Worm (Caenorhabditis elegans) whole organism, late embryonic: ENCODE data around the gene unc-9.

Experiments used
- F13H6.1 ChIP-seq: sonication (generic microtip); optimal IDR thresholded peaks from 2 replicates; lab custom pipeline; 2016; ENCODE audit warnings: missing genetic modification characterization, missing compliant biosample characterization
- K02D7.2 ChIP-seq: sonication (generic microtip); optimal IDR thresholded peaks from 2 replicates; lab custom pipeline; 2017; ENCODE audit warnings: mild to moderate bottlenecking, missing genetic modification characterization, missing compliant biosample characterization
- ceh-14 ChIP-seq: sonication (generic microtip); optimal IDR thresholded peaks from 2 replicates; lab custom pipeline; 2016; ENCODE audit warnings: missing genotype, missing genetic modification characterization, missing compliant biosample characterization
- ceh-22 ChIP-seq: sonication (generic microtip); optimal IDR thresholded peaks from 2 replicates; lab custom pipeline; 2017; ENCODE audit warnings: missing biosample characterization, missing genetic modification characterization
- ceh-24 ChIP-seq: sonication (generic microtip); optimal IDR thresholded peaks from 2 replicates; lab custom pipeline; 2016; ENCODE audit warnings: mild to moderate bottlenecking, missing genetic modification characterization, missing compliant biosample characterization
- ceh-31 ChIP-seq: sonication (generic microtip); optimal IDR thresholded peaks from 2 replicates; lab custom pipeline; 2016; ENCODE audit warnings: missing genetic modification characterization, missing compliant biosample characterization
- ceh-34 ChIP-seq: sonication (generic microtip); optimal IDR thresholded peaks from 2 replicates; lab custom pipeline; 2016; ENCODE audit warnings: mild to moderate bottlenecking, missing genetic modification characterization, missing compliant biosample characterization
- ceh-45 ChIP-seq: fragments of 200-800 bp; sonication (Bioruptor generic); IDR thresholded peaks from 2 replicates; pipeline ENCODE4 v1.3.6; 2022; ENCODE audit warnings: missing genetic modification reagents, missing genetic modification characterization, missing compliant biosample characterization
- ceh-48 ChIP-seq: sonication (generic microtip); optimal IDR thresholded peaks from 2 replicates; lab custom pipeline; 2016; ENCODE audit warnings: missing genetic modification characterization, inconsistent platforms, missing compliant biosample characterization
- ceh-6 ChIP-seq: fragments of 200-800 bp; sonication (Bioruptor generic); optimal IDR thresholded peaks from 2 replicates; lab custom pipeline; 2018; ENCODE audit warnings: mild to moderate bottlenecking, missing genetic modification characterization, missing compliant biosample characterization
- ceh-9 ChIP-seq: sonication (generic microtip); optimal IDR thresholded peaks from 2 replicates; lab custom pipeline; 2016; ENCODE audit warnings: mild to moderate bottlenecking, missing genetic modification characterization, inconsistent platforms, missing compliant biosample characterization
- che-1 ChIP-seq: sonication (generic microtip); optimal IDR thresholded peaks from 2 replicates; lab custom pipeline; 2016; ENCODE audit warnings: mild to moderate bottlenecking, missing genetic modification characterization, missing compliant biosample characterization
- dmd-4 ChIP-seq: sonication (generic microtip); optimal IDR thresholded peaks from 2 replicates; lab custom pipeline; 2016; ENCODE audit warnings: borderline replicate concordance, missing genetic modification characterization, missing compliant biosample characterization
- dve-1 ChIP-seq: sonication (generic microtip); optimal IDR thresholded peaks from 2 replicates; lab custom pipeline; 2017; ENCODE audit warnings: antibody characterized with exemption, mild to moderate bottlenecking, missing genetic modification characterization, missing compliant biosample characterization
- elt-2 ChIP-seq: sonication (generic microtip); optimal IDR thresholded peaks from 2 replicates; lab custom pipeline; 2016; ENCODE audit warnings: missing genetic modification reagents, missing genetic modification characterization, missing compliant biosample characterization
- ets-4 ChIP-seq: sonication (generic microtip); optimal IDR thresholded peaks from 2 replicates; lab custom pipeline; 2016; ENCODE audit warnings: missing genetic modification characterization, missing compliant biosample characterization
- eyg-1 ChIP-seq: sonication (generic microtip); optimal IDR thresholded peaks from 2 replicates; lab custom pipeline; 2016; ENCODE audit warnings: missing genotype, missing genetic modification characterization, missing compliant biosample characterization
- fax-1 ChIP-seq: sonication (generic microtip); optimal IDR thresholded peaks from 2 replicates; lab custom pipeline; 2016; ENCODE audit warnings: missing genotype, missing genetic modification characterization, missing compliant biosample characterization
- gmeb-2 ChIP-seq: sonication (generic microtip); optimal IDR thresholded peaks from 2 replicates; lab custom pipeline; 2016; ENCODE audit warnings: missing genetic modification characterization, inconsistent platforms, missing compliant biosample characterization
- hlh-13 ChIP-seq: fragments of 200-800 bp; sonication (Bioruptor generic); optimal IDR thresholded peaks from 2 replicates; lab custom pipeline; 2018; ENCODE audit warnings: mild to moderate bottlenecking, missing genetic modification characterization, missing compliant biosample characterization
- hlh-15 ChIP-seq: sonication (generic microtip); optimal IDR thresholded peaks from 2 replicates; lab custom pipeline; 2016; ENCODE audit warnings: missing genetic modification characterization, missing compliant biosample characterization
- hlh-8 ChIP-seq: sonication (generic microtip); optimal IDR thresholded peaks from 2 replicates; lab custom pipeline; 2016; ENCODE audit warnings: missing genotype, missing genetic modification characterization, missing compliant biosample characterization
- lim-6 ChIP-seq: sonication (generic microtip); optimal IDR thresholded peaks from 2 replicates; lab custom pipeline; 2016; ENCODE audit warnings: missing genetic modification characterization, missing compliant biosample characterization
- lin-11 ChIP-seq: fragments of 200-800 bp; sonication (Bioruptor generic); optimal IDR thresholded peaks from 2 replicates; lab custom pipeline; 2018; ENCODE audit warnings: mild to moderate bottlenecking, missing genetic modification characterization, missing compliant biosample characterization
- madf-2 ChIP-seq: sonication (generic microtip); optimal IDR thresholded peaks from 2 replicates; lab custom pipeline; 2017; ENCODE audit warnings: missing genetic modification characterization, missing compliant biosample characterization
- mec-3 ChIP-seq: sonication (generic microtip); optimal IDR thresholded peaks from 2 replicates; lab custom pipeline; 2016; ENCODE audit warnings: borderline replicate concordance, missing genetic modification characterization, missing compliant biosample characterization
- nfya-1 ChIP-seq: sonication (generic microtip); optimal IDR thresholded peaks from 2 replicates; lab custom pipeline; 2017; ENCODE audit warnings: missing genetic modification characterization, mild to moderate bottlenecking, missing compliant biosample characterization, antibody characterized with exemption, moderate library complexity
- npax-4 ChIP-seq: sonication (generic microtip); optimal IDR thresholded peaks from 2 replicates; lab custom pipeline; 2016; ENCODE audit warnings: missing genetic modification characterization, missing compliant biosample characterization
- pat-9 ChIP-seq: fragments of 200-800 bp; sonication (Bioruptor generic); optimal IDR thresholded peaks from 2 replicates; lab custom pipeline; 2018; ENCODE audit warnings: mild to moderate bottlenecking, missing genetic modification characterization, moderate library complexity, missing compliant biosample characterization
- pha-2 ChIP-seq: sonication (generic microtip); optimal IDR thresholded peaks from 2 replicates; lab custom pipeline; 2017; ENCODE audit warnings: mild to moderate bottlenecking, missing genetic modification characterization, missing compliant biosample characterization
- pqm-1 ChIP-seq: sonication (generic microtip); optimal IDR thresholded peaks from 2 replicates; lab custom pipeline; 2016; ENCODE audit warnings: missing genetic modification characterization, missing compliant biosample characterization
- pros-1 ChIP-seq: fragments of 150-350 bp; optimal IDR thresholded peaks from 2 replicates; lab custom pipeline; 2014; ENCODE audit warnings: missing biosample characterization, missing genetic modification reagents, missing genetic modification characterization
- ref-2 ChIP-seq: sonication (generic microtip); optimal IDR thresholded peaks from 2 replicates; lab custom pipeline; 2016; ENCODE audit warnings: missing genetic modification characterization, missing compliant biosample characterization
- sdc-2 ChIP-seq: sonication (generic microtip); optimal IDR thresholded peaks from 2 replicates; lab custom pipeline; 2016; ENCODE audit warnings: missing genotype, missing genetic modification characterization, missing compliant biosample characterization
- sox-2 ChIP-seq: fragments of 200-800 bp; sonication (Bioruptor generic); IDR thresholded peaks from 2 replicates; pipeline ENCODE4 v1.3.6; 2022; ENCODE audit warnings: missing genetic modification reagents, missing genetic modification characterization, missing compliant biosample characterization
- syd-9 ChIP-seq: sonication (generic microtip); optimal IDR thresholded peaks from 2 replicates; lab custom pipeline; 2016; ENCODE audit warnings: mild to moderate bottlenecking, missing genetic modification characterization, moderate library complexity, missing compliant biosample characterization
- tbx-2 ChIP-seq: sonication (generic microtip); optimal IDR thresholded peaks from 2 replicates; lab custom pipeline; 2016; ENCODE audit warnings: missing genetic modification characterization, missing compliant biosample characterization
- tbx-7 ChIP-seq: sonication (generic microtip); optimal IDR thresholded peaks from 2 replicates; lab custom pipeline; 2016; ENCODE audit warnings: missing genotype, missing genetic modification characterization, missing compliant biosample characterization
- unc-3 ChIP-seq, 2 experiments: fragments of 200-800 bp in 1 of 2; sonication (Bioruptor generic) in 1 of 2; sonication (generic microtip) in 1 of 2; conservative IDR thresholded peaks in 1 of 2; optimal IDR thresholded peaks in 1 of 2; 2 replicates each; pipeline versions ENCODE4 v1.3.6 to Lab custom; 2016 to 2022; ENCODE audit warnings: missing compliant biosample characterization in 2 of 2, missing genetic modification characterization in 2 of 2, missing genetic modification reagents in 1 of 2
- unc-55 ChIP-seq: sonication (generic microtip); optimal IDR thresholded peaks from 2 replicates; lab custom pipeline; 2017; ENCODE audit warnings: missing biosample characterization, missing genetic modification reagents, missing genetic modification characterization
- zip-5 ChIP-seq: sonication (generic microtip); optimal IDR thresholded peaks from 2 replicates; lab custom pipeline; 2016; ENCODE audit warnings: missing genetic modification characterization, missing compliant biosample characterization
- ztf-16 ChIP-seq: sonication (generic microtip); optimal IDR thresholded peaks from 2 replicates; lab custom pipeline; 2017; ENCODE audit warnings: missing genetic modification characterization, missing compliant biosample characterization

Gene unc-9

ce11 chrX:13159890-13160289, 41.7 kb upstream of the unc-9 start:
- TF ChIP-seq fax-1 (tag; lab: Kevin White, UChicago): no peak
- TF ChIP-seq ceh-45 (GFP tag; lab: Robert Waterston, UW): no peak
- TF ChIP-seq ets-4: no peak
- no peak for TF ChIP-seq ceh-22 (tag; lab: Kevin White, UChicago)
- TF ChIP-seq hlh-13 (GFP tag; lab: Kevin White, UChicago): no peak
- TF ChIP-seq K02D7.2: no peak
- no peak for TF ChIP-seq tbx-7
- no peak for TF ChIP-seq dmd-4
- no peak for TF ChIP-seq sox-2 (GFP tag; lab: Robert Waterston, UW)
- no peak for TF ChIP-seq pqm-1 (tag; lab: Kevin White, UChicago)
- TF ChIP-seq pat-9 (tag; lab: Kevin White, UChicago): no peak
- no peak for TF ChIP-seq ref-2 (tag; lab: Kevin White, UChicago)
- TF ChIP-seq sdc-2: no peak
- no peak for TF ChIP-seq unc-55 (GFP tag; lab: Kevin White, UChicago)
- TF ChIP-seq hlh-8: no peak
- TF ChIP-seq eyg-1 (tag; lab: Kevin White, UChicago): no peak

ce11 chrX:13161778-13162177, 39.8 kb upstream of the unc-9 start:
- TF ChIP-seq tbx-2 (tag; lab: Kevin White, UChicago) (no peak), zip-5 (tag; lab: Kevin White, UChicago) (no peak), ceh-34 (peak; percentile 58)

- TF ChIP-seq ztf-16: no peak
- TF ChIP-seq ceh-24 (tag; lab: Kevin White, UChicago): no peak
- no peak for TF ChIP-seq syd-9 (tag; lab: Kevin White, UChicago)
- TF ChIP-seq madf-2 (tag; lab: Kevin White, UChicago): no peak
- no peak for TF ChIP-seq ceh-31 (tag; lab: Kevin White, UChicago)
- TF ChIP-seq dmd-4: no peak
Observed at ce11 chrX:13162351-13163038, 39.1 kb upstream of the unc-9 start.

DNA sequence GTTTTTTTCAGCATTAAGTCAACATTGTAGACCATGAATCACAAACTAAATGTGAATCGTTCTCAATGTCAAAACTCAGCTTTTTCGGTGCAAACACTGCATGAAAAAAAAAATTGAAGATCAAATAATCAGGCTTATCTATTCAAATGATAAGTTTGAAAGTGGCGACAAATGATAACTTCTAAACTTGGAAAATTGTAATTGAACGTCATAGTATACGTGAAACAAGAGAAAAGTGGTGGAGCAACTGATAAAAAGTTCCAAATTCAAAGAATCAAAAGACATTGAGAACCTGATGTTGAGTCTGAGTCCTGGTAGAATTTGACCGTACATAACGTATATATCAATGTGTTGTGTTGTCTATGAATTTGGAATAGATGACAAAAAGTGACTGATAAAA, 38.4 kb upstream of the unc-9 start:
- no peak for TF ChIP-seq dve-1 (tag; lab: Kevin White, UChicago)
- no peak for TF ChIP-seq lim-6 (tag; lab: Kevin White, UChicago)
- TF ChIP-seq pat-9 (tag; lab: Kevin White, UChicago): no peak
- TF ChIP-seq nfya-1 (tag; lab: Kevin White, UChicago): no peak
- no peak for TF ChIP-seq ceh-14
- TF ChIP-seq mec-3 (tag; lab: Kevin White, UChicago): no peak
- TF ChIP-seq lin-11: no peak
- TF ChIP-seq sox-2 (GFP tag; lab: Robert Waterston, UW): no peak
- TF ChIP-seq pqm-1 (tag; lab: Kevin White, UChicago): no peak
- no peak for TF ChIP-seq hlh-15 (tag; lab: Kevin White, UChicago)
- TF ChIP-seq npax-4 (tag; lab: Kevin White, UChicago): no peak
- TF ChIP-seq elt-2: no peak
- no peak for TF ChIP-seq dmd-4

- TF ChIP-seq ceh-9 (no peak), ref-2 (tag; lab: Kevin White, UChicago) (no peak), F13H6.1 (tag; lab: Kevin White, UChicago) (no peak), elt-2 (no peak), ceh-48 (no peak), pros-1 (tag; lab: Kevin White, UChicago) (no peak), gmeb-2 (no peak), pha-2 (no peak), unc-3 (GFP tag; conservative IDR thresholded peaks at IDR 0.05; lab: Robert Waterston, UW) (no peak), unc-3 (tag; optimal IDR thresholded peaks at IDR 0.05; lab: Kevin White, UChicago) (no peak), ets-4 (no peak), ceh-24 (tag; lab: Kevin White, UChicago) (no peak), ceh-34 (no peak), ztf-16 (no peak), lim-6 (tag; lab: Kevin White, UChicago) (no peak), pqm-1 (tag; lab: Kevin White, UChicago) (no peak), ceh-6 (GFP tag; lab: Kevin White, UChicago) (no peak), hlh-8 (no peak), che-1 (tag; lab: Kevin White, UChicago) (no peak)
Observed at ce11 chrX:13164301-13164700, 37.3 kb upstream of the unc-9 start.
